Worm (Caenorhabditis elegans): ENCODE data around the gene ubc-1.
"Not testable (repeated sequence)": the region's sequence is repeated elsewhere in the genome, so short reads cannot be mapped to it uniquely, and the experiment has no call there.

Gene ubc-1

ce11 chrIV:4125657-4126056 is 22.8 kb downstream of the ubc-1 start, which contains the start of gene F49F1.7:
F49F1.7 (minus strand) TSS chrIV:4125757.
- not testable (repeated sequence) for TF ChIP-seq W03F9.2, dao-5, him-1 (tag; optimal IDR thresholded peaks at IDR 0.05)

- TF ChIP-seq W03F9.2 (tag; optimal IDR thresholded peaks at IDR 0.05) = no peak
- no peak for TF ChIP-seq him-1 (tag; optimal IDR thresholded peaks at IDR 0.05)
- TF ChIP-seq dao-5 (tag; optimal IDR thresholded peaks at IDR 0.05) = no peak
Observed at ce11 chrIV:4135744-4136143, 32.9 kb downstream of the ubc-1 start, which contains the start of gene F49F1.17. F49F1.17 (minus strand) TSS chrIV:4135844.

- no peak for TF ChIP-seq him-1 (tag; optimal IDR thresholded peaks at IDR 0.05)
- no peak for TF ChIP-seq W03F9.2 (tag; optimal IDR thresholded peaks at IDR 0.05)
- no peak for TF ChIP-seq dao-5 (tag; optimal IDR thresholded peaks at IDR 0.05)
Observed at ce11 chrIV:4137472-4137871, 34.7 kb downstream of the ubc-1 start, which contains the start of gene F49F1.9. F49F1.9 (minus strand) TSS chrIV:4137572.

ce11 chrIV:4139022-4139421 is 36.2 kb downstream of the ubc-1 start, which contains the start of gene F49F1.10:
F49F1.10 (minus strand) TSS chrIV:4139122.
- TF ChIP-seq W03F9.2 (tag; optimal IDR thresholded peaks at IDR 0.05) (no peak), dao-5 (tag; optimal IDR thresholded peaks at IDR 0.05) (no peak), him-1 (tag; optimal IDR thresholded peaks at IDR 0.05) (no peak)

- TF ChIP-seq him-1 (tag; optimal IDR thresholded peaks at IDR 0.05) (no peak), W03F9.2 (tag; optimal IDR thresholded peaks at IDR 0.05) (no peak), dao-5 (tag; optimal IDR thresholded peaks at IDR 0.05) (no peak)
Observed at ce11 chrIV:4140265-4140664, 37.4 kb downstream of the ubc-1 start, which contains the start of gene F49F1.18. F49F1.18 (minus strand) TSS chrIV:4140365.

ce11 chrIV:4141311-4141710 is 38.5 kb downstream of the ubc-1 start, which contains the start of gene F49F1.11:
F49F1.11 (minus strand) TSS chrIV:4141411.
- TF ChIP-seq W03F9.2 (tag; optimal IDR thresholded peaks at IDR 0.05) (no peak), dao-5 (tag; optimal IDR thresholded peaks at IDR 0.05) (no peak)

ce11 chrIV:4142986-4143385 is 40.2 kb downstream of the ubc-1 start, which contains the start of gene F49F1.12:
F49F1.12 (minus strand) TSS chrIV:4143086.
- TF ChIP-seq him-1, W03F9.2, dao-5 (tag; optimal IDR thresholded peaks at IDR 0.05): not testable (repeated sequence)

- TF ChIP-seq him-1 (tag; optimal IDR thresholded peaks at IDR 0.05) (no peak), W03F9.2 (tag; optimal IDR thresholded peaks at IDR 0.05) (no peak), dao-5 (tag; optimal IDR thresholded peaks at IDR 0.05) (no peak)
Observed at ce11 chrIV:4144784-4145183, 42.0 kb downstream of the ubc-1 start, which contains the start of gene R07C12.3. R07C12.3 (plus strand) TSS chrIV:4145084.

- no peak for TF ChIP-seq W03F9.2 (tag; optimal IDR thresholded peaks at IDR 0.05)
- TF ChIP-seq dao-5 (tag; optimal IDR thresholded peaks at IDR 0.05) = no peak
- no peak for TF ChIP-seq him-1 (tag; optimal IDR thresholded peaks at IDR 0.05)
Observed at ce11 chrIV:4147891-4148290, 45.1 kb downstream of the ubc-1 start.

ce11 chrIV:4150138-4150537 is 47.3 kb downstream of the ubc-1 start:
- TF ChIP-seq dao-5 (tag; optimal IDR thresholded peaks at IDR 0.05) (no peak), W03F9.2 (tag; optimal IDR thresholded peaks at IDR 0.05) (no peak), him-1 (tag; optimal IDR thresholded peaks at IDR 0.05) (no peak)

ce11 chrIV:4152143-4152542 is 49.3 kb downstream of the ubc-1 start, which contains the start of the genes K08D10.10 and R07C12.1:
K08D10.10 (plus strand) TSS chrIV:4152235.
R07C12.1 (plus strand) TSS chrIV:4152456.
- TF ChIP-seq dao-5 (tag; optimal IDR thresholded peaks at IDR 0.05) = no peak
- TF ChIP-seq him-1 (tag; optimal IDR thresholded peaks at IDR 0.05) = no peak
- TF ChIP-seq W03F9.2 (tag; optimal IDR thresholded peaks at IDR 0.05) = no peak

ce11 chrIV:4154641-4155040 is 51.8 kb downstream of the ubc-1 start, which contains the start of gene K08D10.14:
K08D10.14 (plus strand) TSS chrIV:4154941.
- TF ChIP-seq dao-5 (tag; optimal IDR thresholded peaks at IDR 0.05) (no peak), him-1 (tag; optimal IDR thresholded peaks at IDR 0.05) (no peak), W03F9.2 (tag; optimal IDR thresholded peaks at IDR 0.05) (no peak)

Measured in whole organism, L4/young adult.